Fruit fly (Drosophila melanogaster) whole organism, embryonic: ENCODE data around the gene CG46309.

Experiments
- Ada2b ChIP-seq: fragments of 200-800 bp; sonication (Bioruptor generic); IDR thresholded peaks from 2 replicates; pipeline ENCODE4 v1.3.6; 2022; ENCODE audit warnings: missing biosample characterization, missing genetic modification characterization
- B-H1 ChIP-seq: fragments of 200-800 bp; sonication (Bioruptor generic); IDR thresholded peaks from 3 replicates; pipeline ENCODE4 v1.3.6; 2022; ENCODE audit warnings: missing biosample characterization, missing genetic modification characterization
- BtbVII ChIP-seq: fragments of 200-800 bp; sonication (Bioruptor generic); optimal IDR thresholded peaks from 3 replicates; lab custom pipeline; 2017; ENCODE audit warnings: missing biosample characterization, mild to moderate bottlenecking, missing genetic modification characterization
- CG10462 ChIP-seq: fragments of 200-800 bp; sonication (Bioruptor generic); optimal IDR thresholded peaks from 2 replicates; lab custom pipeline; 2016; ENCODE audit warnings: missing biosample characterization, missing genetic modification characterization
- CG11247 ChIP-seq: fragments of 200-800 bp; sonication (Bioruptor generic); IDR thresholded peaks from 2 replicates; pipeline ENCODE4 v1.3.6; 2022; ENCODE audit warnings: missing biosample characterization, missing genetic modification characterization
- CG11456 ChIP-seq: fragments of 200-800 bp; sonication (Bioruptor generic); IDR thresholded peaks from 3 replicates; pipeline ENCODE4 v1.3.6; 2022; ENCODE audit warnings: missing biosample characterization, missing genetic modification characterization
- CG12942 ChIP-seq: fragments of 200-800 bp; sonication (Bioruptor generic); optimal IDR thresholded peaks from 3 replicates; lab custom pipeline; 2016; ENCODE audit warnings: missing biosample characterization, missing genetic modification characterization
- CG13296 ChIP-seq: fragments of 200-800 bp; sonication (Bioruptor generic); optimal IDR thresholded peaks from 3 replicates; lab custom pipeline; 2018; ENCODE audit warnings: missing biosample characterization, mild to moderate bottlenecking, missing genetic modification characterization
- CG13775 ChIP-seq: fragments of 200-800 bp; sonication (Bioruptor generic); optimal IDR thresholded peaks from 3 replicates; lab custom pipeline; 2017; ENCODE audit warnings: missing biosample characterization, mild to moderate bottlenecking, missing genetic modification characterization
- CG13894 ChIP-seq: fragments of 200-800 bp; sonication (Bioruptor generic); optimal IDR thresholded peaks from 3 replicates; lab custom pipeline; 2018; ENCODE audit warnings: missing biosample characterization, mild to moderate bottlenecking, missing genetic modification characterization, moderate library complexity
- CG14965 ChIP-seq: fragments of 200-800 bp; sonication (Bioruptor generic); optimal IDR thresholded peaks from 2 replicates; lab custom pipeline; 2016; ENCODE audit warnings: missing biosample characterization, missing genetic modification characterization, borderline replicate concordance
- CG15073 ChIP-seq: fragments of 200-800 bp; sonication (Bioruptor generic); optimal IDR thresholded peaks from 2 replicates; lab custom pipeline; 2016; ENCODE audit warnings: missing biosample characterization, missing genetic modification characterization
- CG15514 ChIP-seq: fragments of 200-800 bp; sonication (Bioruptor generic); optimal IDR thresholded peaks from 3 replicates; lab custom pipeline; 2017; ENCODE audit warnings: missing biosample characterization, missing genetic modification characterization, mild to moderate bottlenecking, moderate library complexity, missing genetic modification reagents
- CG16779 ChIP-seq: fragments of 200-800 bp; sonication (Bioruptor generic); IDR thresholded peaks from 2 replicates; pipeline ENCODE4 v1.3.6; 2022; ENCODE audit warnings: missing biosample characterization, missing genetic modification characterization
- CG17186 ChIP-seq: fragments of 200-800 bp; sonication (Bioruptor generic); optimal IDR thresholded peaks from 3 replicates; lab custom pipeline; 2017; ENCODE audit warnings: missing biosample characterization, missing genetic modification reagents, missing genetic modification characterization
- CG2202 ChIP-seq: fragments of 200-800 bp; sonication (Bioruptor generic); optimal IDR thresholded peaks from 2 replicates; lab custom pipeline; 2018; ENCODE audit warnings: missing biosample characterization, mild to moderate bottlenecking, missing genetic modification characterization
- CG30020 ChIP-seq: fragments of 200-800 bp; optimal IDR thresholded peaks from 2 replicates; lab custom pipeline; 2019; ENCODE audit warnings: missing biosample characterization, mild to moderate bottlenecking, missing genetic modification characterization, moderate library complexity
- CG32767 ChIP-seq: fragments of 200-800 bp; sonication (Bioruptor generic); IDR thresholded peaks from 2 replicates; pipeline ENCODE4 v1.3.6; 2022; ENCODE audit warnings: missing biosample characterization, missing genetic modification characterization
- CG33213 ChIP-seq: fragments of 200-800 bp; sonication (Bioruptor generic); optimal IDR thresholded peaks from 3 replicates; lab custom pipeline; 2016; ENCODE audit warnings: missing biosample characterization, missing genetic modification characterization
- CG4360 ChIP-seq: fragments of 200-800 bp; sonication (Bioruptor generic); IDR thresholded peaks from 2 replicates; pipeline ENCODE4 v1.3.6; 2022; ENCODE audit warnings: missing biosample characterization, missing genetic modification characterization
- CG4730 ChIP-seq: fragments of 200-800 bp; sonication (Bioruptor generic); IDR thresholded peaks from 2 replicates; pipeline ENCODE4 v1.3.6; 2022; ENCODE audit warnings: missing biosample characterization, missing genetic modification characterization
- CG4854 ChIP-seq: fragments of 200-800 bp; sonication (Bioruptor generic); optimal IDR thresholded peaks from 2 replicates; lab custom pipeline; 2016; ENCODE audit warnings: missing biosample characterization, missing genetic modification characterization, inconsistent platforms
- CG6683 ChIP-seq: fragments of 200-800 bp; sonication (Bioruptor generic); optimal IDR thresholded peaks from 2 replicates; lab custom pipeline; 2017; ENCODE audit warnings: missing biosample characterization, mild to moderate bottlenecking, missing genetic modification characterization, missing genetic modification reagents
- CG8089 ChIP-seq: fragments of 200-800 bp; sonication (Bioruptor generic); optimal IDR thresholded peaks from 3 replicates; lab custom pipeline; 2016; ENCODE audit warnings: missing biosample characterization, missing genetic modification characterization
- CG9727 ChIP-seq: fragments of 200-800 bp; sonication (Bioruptor generic); optimal IDR thresholded peaks from 3 replicates; lab custom pipeline; 2017; ENCODE audit warnings: missing biosample characterization, mild to moderate bottlenecking, missing genetic modification characterization
- CG9817 ChIP-seq: fragments of 200-800 bp; sonication (Bioruptor generic); optimal IDR thresholded peaks from 2 replicates; lab custom pipeline; 2018; ENCODE audit warnings: missing biosample characterization, mild to moderate bottlenecking, missing genetic modification characterization, moderate library complexity
- CG9932 ChIP-seq: fragments of 200-800 bp; sonication (Bioruptor generic); IDR thresholded peaks from 2 replicates; pipeline ENCODE4 v1.3.6; 2022; ENCODE audit warnings: missing biosample characterization, missing genetic modification characterization
- Dip2 ChIP-seq: fragments of 200-800 bp; sonication (Bioruptor generic); IDR thresholded peaks from 2 replicates; pipeline ENCODE4 v1.3.6; 2022; ENCODE audit warnings: missing biosample characterization, missing genetic modification characterization
- Elba2 ChIP-seq: fragments of 200-800 bp; sonication (Bioruptor generic); optimal IDR thresholded peaks from 3 replicates; lab custom pipeline; 2016; ENCODE audit warnings: missing biosample characterization, missing genetic modification characterization
- Gsc ChIP-seq: fragments of 200-800 bp; sonication (Bioruptor generic); IDR thresholded peaks from 2 replicates; pipeline ENCODE4 v1.3.6; 2022; ENCODE audit warnings: missing biosample characterization, missing genetic modification characterization
- HLHmδ ChIP-seq: fragments of 200-800 bp; sonication (Bioruptor generic); optimal IDR thresholded peaks from 2 replicates; lab custom pipeline; 2018; ENCODE audit warnings: missing biosample characterization, mild to moderate bottlenecking, missing genetic modification characterization, moderate library complexity
- Hey ChIP-seq: fragments of 200-800 bp; sonication (Bioruptor generic); optimal IDR thresholded peaks from 3 replicates; lab custom pipeline; 2018; ENCODE audit warnings: missing biosample characterization, mild to moderate bottlenecking, missing genetic modification characterization
- Oaz ChIP-seq: fragments of 200-800 bp; sonication (Bioruptor generic); IDR thresholded peaks from 2 replicates; pipeline ENCODE4 v1.3.6; 2022; ENCODE audit warnings: missing biosample characterization, missing genetic modification characterization
- PHDP ChIP-seq: fragments of 200-800 bp; sonication (Bioruptor generic); optimal IDR thresholded peaks from 3 replicates; lab custom pipeline; 2018; ENCODE audit warnings: missing biosample characterization, mild to moderate bottlenecking, missing genetic modification characterization, moderate library complexity
- TFAM ChIP-seq: fragments of 200-800 bp; sonication (Bioruptor generic); optimal IDR thresholded peaks from 2 replicates; lab custom pipeline; 2017; ENCODE audit warnings: missing biosample characterization, missing genetic modification characterization, inconsistent platforms
- Trl ChIP-seq, 3 experiments: fragments of >200 bp in 2 of 3; fragments of 200-800 bp in 1 of 3; sonication (Bioruptor generic) in 1 of 3; optimal IDR thresholded peaks; 2 replicates in 1 of 3; 3 replicates in 2 of 3; lab custom pipeline; 2016 to 2017; ENCODE audit warnings: missing biosample characterization in 1 of 3, missing genetic modification characterization in 1 of 3
- ab ChIP-seq: fragments of 200-800 bp; sonication (Bioruptor generic); optimal IDR thresholded peaks from 2 replicates; lab custom pipeline; 2016; ENCODE audit warnings: missing biosample characterization, missing genetic modification characterization
- ato ChIP-seq: fragments of 200-800 bp; sonication (Bioruptor generic); IDR thresholded peaks from 2 replicates; pipeline ENCODE4 v1.3.6; 2022; ENCODE audit warnings: missing biosample characterization, missing genetic modification characterization; ENCODE audit not compliant: partially characterized antibody
- cg ChIP-seq: fragments of 200-800 bp; sonication (Bioruptor generic); optimal IDR thresholded peaks from 3 replicates; lab custom pipeline; 2019; ENCODE audit warnings: missing biosample characterization, mild to moderate bottlenecking, missing genetic modification characterization, moderate library complexity
- croc ChIP-seq: fragments of 200-800 bp; sonication (Bioruptor generic); conservative IDR thresholded peaks from 3 replicates; pipeline ENCODE4 v1.3.6; 2022; ENCODE audit warnings: missing biosample characterization, missing genetic modification characterization
- dan ChIP-seq: fragments of 200-800 bp; sonication (Bioruptor generic); IDR thresholded peaks from 2 replicates; pipeline ENCODE4 v1.3.6; 2022; ENCODE audit warnings: missing biosample characterization, missing genetic modification characterization
- disco-r ChIP-seq: fragments of 200-800 bp; sonication (Bioruptor generic); optimal IDR thresholded peaks from 2 replicates; lab custom pipeline; 2016; ENCODE audit warnings: missing biosample characterization, missing genetic modification characterization
- dm ChIP-seq: fragments of 200-800 bp; sonication (Bioruptor generic); optimal IDR thresholded peaks from 3 replicates; lab custom pipeline; 2016; ENCODE audit warnings: missing biosample characterization, missing genetic modification characterization
- eyg ChIP-seq: fragments of 200-800 bp; sonication (Bioruptor generic); optimal IDR thresholded peaks from 3 replicates; lab custom pipeline; 2016; ENCODE audit warnings: missing biosample characterization, missing genetic modification characterization
- fd3F ChIP-seq: fragments of 200-800 bp; sonication (Bioruptor generic); optimal IDR thresholded peaks from 2 replicates; lab custom pipeline; 2018; ENCODE audit warnings: missing biosample characterization, mild to moderate bottlenecking, missing genetic modification characterization, moderate library complexity
- gem ChIP-seq: fragments of 200-800 bp; sonication (Bioruptor generic); optimal IDR thresholded peaks from 2 replicates; lab custom pipeline; 2019; ENCODE audit warnings: missing biosample characterization, mild to moderate bottlenecking, missing genetic modification characterization, moderate library complexity
- maf-S ChIP-seq: fragments of 200-800 bp; sonication (Bioruptor generic); optimal IDR thresholded peaks from 2 replicates; lab custom pipeline; 2016; ENCODE audit warnings: missing biosample characterization, missing genetic modification characterization
- mirr ChIP-seq: fragments of 200-800 bp; sonication (Bioruptor generic); optimal IDR thresholded peaks from 3 replicates; lab custom pipeline; 2018; ENCODE audit warnings: missing biosample characterization, mild to moderate bottlenecking, missing genetic modification characterization
- pfk ChIP-seq: fragments of 200-800 bp; sonication (Bioruptor generic); optimal IDR thresholded peaks from 2 replicates; lab custom pipeline; 2018; ENCODE audit warnings: missing biosample characterization, mild to moderate bottlenecking, missing genetic modification characterization, moderate library complexity
- run ChIP-seq: fragments of 200-800 bp; sonication (Bioruptor generic); optimal IDR thresholded peaks from 3 replicates; lab custom pipeline; 2018; ENCODE audit warnings: missing biosample characterization, mild to moderate bottlenecking, missing genetic modification characterization
- scrt ChIP-seq: fragments of 200-800 bp; sonication (Bioruptor generic); optimal IDR thresholded peaks from 2 replicates; lab custom pipeline; 2018; ENCODE audit warnings: missing biosample characterization, mild to moderate bottlenecking, missing genetic modification characterization, moderate library complexity
- sug ChIP-seq: fragments of 200-800 bp; optimal IDR thresholded peaks from 2 replicates; lab custom pipeline; 2019; ENCODE audit warnings: missing biosample characterization, mild to moderate bottlenecking, missing genetic modification characterization, moderate library complexity

Gene CG46309

dm6 chr2L:16273439-16273838 lies 21.9 kb upstream of the CG46309 start (continued):
- TF ChIP-seq CG8089 (no peak), TFAM (no peak), CG13296 (GFP tag; lab: Kevin White, UChicago) (no peak), croc (no peak), HLHmδ (no peak), CG16779 (GFP tag; lab: Robert Waterston, UW) (no peak), CG12942 (GFP tag; lab: Kevin White, UChicago) (no peak), Gsc (no peak), CG9932 (GFP tag; lab: Robert Waterston, UW) (no peak), CG11247 (no peak), CG9817 (no peak), CG10462 (GFP tag; lab: Kevin White, UChicago) (no peak), scrt (GFP tag; lab: Kevin White, UChicago) (no peak), Oaz (no peak), Trl (optimal IDR thresholded peaks at IDR 0.05; lab: Kevin White, UChicago) (no peak), Trl (GFP tag; optimal IDR thresholded peaks at IDR 0.05; lab: Kevin White, UChicago) (no peak), Hey (no peak), CG14965 (no peak), CG33213 (GFP tag; lab: Kevin White, UChicago) (no peak), maf-S (no peak), mirr (GFP tag; lab: Kevin White, UChicago) (no peak), CG4360 (GFP tag; lab: Robert Waterston, UW) (0 out of 2 replicates have a peak, but pooled peaks have one; percentile 6), Ada2b (GFP tag; lab: Robert Waterston, UW) (no peak), pfk (GFP tag; lab: Kevin White, UChicago) (peak; percentile 33), sug (tag; lab: Kevin White, UChicago) (peak; percentile 1), CG13894 (tag; lab: Kevin White, UChicago) (no peak), CG32767 (GFP tag; lab: Robert Waterston, UW) (no peak), ato (no peak)
- TF ChIP-seq, all 482 proteins: peak for 10

dm6 chr2L:16272730-16273129 lies 21.1 kb upstream of the CG46309 start:
- TF ChIP-seq disco-r (GFP tag; lab: Kevin White, UChicago): no peak
- no peak for TF ChIP-seq Trl (optimal IDR thresholded peaks at IDR 0.05; lab: Kevin White, UChicago)
- no peak for TF ChIP-seq Trl (GFP tag; optimal IDR thresholded peaks at IDR 0.05; lab: Kevin White, UChicago)
- TF ChIP-seq CG4730: no peak
- no peak for TF ChIP-seq run (tag; lab: Kevin White, UChicago)
- TF ChIP-seq cg (GFP tag; lab: Kevin White, UChicago): no peak
- TF ChIP-seq B-H1 (GFP tag; lab: Robert Waterston, UW): no peak; the same call in 2 of the 3 replicates
- no peak for TF ChIP-seq CG4854 (GFP tag; lab: Kevin White, UChicago)
- TF ChIP-seq Dip2 (GFP tag; lab: Robert Waterston, UW): no peak
- no peak for TF ChIP-seq fd3F (GFP tag; lab: Kevin White, UChicago)
- no peak for TF ChIP-seq CG13775
- peak; percentile 46 for TF ChIP-seq BtbVII
- TF ChIP-seq CG6683 (GFP tag; lab: Kevin White, UChicago): peak; percentile 21
- peak; percentile 6 for TF ChIP-seq ab (GFP tag; lab: Kevin White, UChicago)
- TF ChIP-seq dm (GFP tag; lab: Kevin White, UChicago): no peak
- TF ChIP-seq CG17186 (GFP tag; lab: Kevin White, UChicago): no peak
- TF ChIP-seq CG9727: peak; percentile 26
- no peak for TF ChIP-seq dan
- peak; percentile 22 for TF ChIP-seq gem (tag; lab: Kevin White, UChicago)
- peak; percentile 17 for TF ChIP-seq CG2202 (tag; lab: Kevin White, UChicago)
- TF ChIP-seq Elba2 (GFP tag; lab: Kevin White, UChicago): no peak
- peak; percentile 1 for TF ChIP-seq eyg
- TF ChIP-seq TFAM: no peak
- TF ChIP-seq CG30020: no peak
- no peak for TF ChIP-seq CG11456
- peak; percentile 67 for TF ChIP-seq CG15514
- peak; percentile 52 for TF ChIP-seq PHDP
- TF ChIP-seq CG15073: no peak
